Fruit fly (Drosophila melanogaster) whole organism, wandering third instar larva: ENCODE measurements around the gene CG10286.

Source experiments
- Abd-B ChIP-seq: fragments of >200 bp; optimal IDR thresholded peaks from 2 replicates; lab custom pipeline; 2017; ENCODE audit warnings: missing biosample characterization, missing genetic modification characterization
- Dfd ChIP-seq: fragments of >200 bp; optimal IDR thresholded peaks from 2 replicates; lab custom pipeline; 2017; ENCODE audit warnings: missing biosample characterization, missing genetic modification characterization
- Dif ChIP-seq: fragments of 200-275, 200-300 bp; sonication (Bioruptor generic); optimal IDR thresholded peaks from 2 replicates; lab custom pipeline; 2018; ENCODE audit warnings: missing biosample characterization, missing genetic modification characterization; ENCODE audit not compliant: partially characterized antibody
- GATAd ChIP-seq: sonication (Bioruptor generic); optimal IDR thresholded peaks from 2 replicates; lab custom pipeline; 2016; ENCODE audit warnings: missing biosample characterization, missing genetic modification characterization
- HLH106 ChIP-seq: fragments of 200-800 bp; optimal IDR thresholded peaks from 3 replicates; lab custom pipeline; 2019; ENCODE audit warnings: missing biosample characterization, mild to moderate bottlenecking, missing genetic modification characterization, moderate library complexity
- Hnf4 ChIP-seq: fragments of 200-800 bp; sonication (Bioruptor generic); optimal IDR thresholded peaks from 2 replicates; lab custom pipeline; 2016; ENCODE audit warnings: missing biosample characterization, mild to moderate bottlenecking, missing genetic modification characterization
- Hr78 ChIP-seq: fragments of >200 bp; optimal IDR thresholded peaks from 2 replicates; lab custom pipeline; 2017; ENCODE audit warnings: missing biosample characterization, missing genetic modification characterization
- Hr83 ChIP-seq: fragments of 200-300 bp; sonication (Bioruptor generic); optimal IDR thresholded peaks from 2 replicates; lab custom pipeline; 2016; ENCODE audit warnings: missing biosample characterization, mild to moderate bottlenecking, missing genetic modification characterization, moderate library complexity; ENCODE audit not compliant: poor library complexity, severe bottlenecking
- Jra ChIP-seq: sonication (Bioruptor generic); optimal IDR thresholded peaks from 2 replicates; lab custom pipeline; 2016; ENCODE audit warnings: missing biosample characterization, missing genetic modification characterization
- Mio ChIP-seq: sonication (Bioruptor generic); optimal IDR thresholded peaks from 2 replicates; lab custom pipeline; 2016; ENCODE audit warnings: missing biosample characterization, missing genetic modification characterization
- Myc ChIP-seq: fragments of >200 bp; optimal IDR thresholded peaks from 2 replicates; lab custom pipeline; 2017
- N ChIP-seq: fragments of >200 bp; optimal IDR thresholded peaks from 2 replicates; lab custom pipeline; 2018; ENCODE audit warnings: missing biosample characterization, missing external identifiers, missing genetic modification characterization
- OdsH ChIP-seq: fragments of 200-800 bp; sonication (Bioruptor generic); optimal IDR thresholded peaks from 2 replicates; lab custom pipeline; 2016; ENCODE audit warnings: missing biosample characterization, mild to moderate bottlenecking, missing genetic modification characterization
- Rel ChIP-seq, 2 experiments: fragments of 200-800 bp; sonication (Bioruptor generic) in 1 of 2; optimal IDR thresholded peaks; 2 replicates in 1 of 2; 3 replicates in 1 of 2; lab custom pipeline; 2016 to 2019; ENCODE audit warnings: mild to moderate bottlenecking in 2 of 2, missing biosample characterization in 2 of 2, missing genetic modification characterization in 2 of 2, moderate library complexity in 1 of 2
- Sp1 ChIP-seq: fragments of 200-800 bp; sonication (Bioruptor generic); optimal IDR thresholded peaks from 3 replicates; lab custom pipeline; 2019; ENCODE audit warnings: missing biosample characterization, mild to moderate bottlenecking, missing genetic modification characterization, moderate library complexity
- Vsx2 ChIP-seq: fragments of 200-300, 225-300 bp; sonication (Bioruptor generic); optimal IDR thresholded peaks from 2 replicates; lab custom pipeline; 2018; ENCODE audit warnings: missing biosample characterization, missing genetic modification characterization; ENCODE audit not compliant: partially characterized antibody
- br ChIP-seq: fragments of 200-800 bp; sonication (Bioruptor generic); optimal IDR thresholded peaks from 2 replicates; lab custom pipeline; 2016; ENCODE audit warnings: missing biosample characterization, missing genetic modification characterization
- dmrt93B ChIP-seq: fragments of 200-800 bp; sonication (Bioruptor generic); optimal IDR thresholded peaks from 2 replicates; lab custom pipeline; 2018; ENCODE audit warnings: missing biosample characterization, mild to moderate bottlenecking, missing genetic modification characterization
- dsf ChIP-seq: sonication (Bioruptor generic); optimal IDR thresholded peaks from 2 replicates; lab custom pipeline; 2016; ENCODE audit warnings: missing biosample characterization, missing genetic modification characterization, borderline replicate concordance
- ey ChIP-seq: fragments of 200-800 bp; sonication (Bioruptor generic); optimal IDR thresholded peaks from 2 replicates; lab custom pipeline; 2016; ENCODE audit warnings: missing biosample characterization, missing genetic modification characterization
- foxo ChIP-seq, 2 experiments: fragments of 200-800 bp; sonication (Bioruptor generic); optimal IDR thresholded peaks; 2 replicates in 1 of 2; 3 replicates in 1 of 2; lab custom pipeline; 2016 to 2017; ENCODE audit warnings: missing biosample characterization in 2 of 2, missing genetic modification characterization in 2 of 2
- fru ChIP-seq: fragments of 200-800 bp; sonication (Bioruptor generic); optimal IDR thresholded peaks from 3 replicates; lab custom pipeline; 2016; ENCODE audit warnings: missing biosample characterization, mild to moderate bottlenecking, missing genetic modification characterization
- h ChIP-seq: fragments of 200-800 bp; sonication (Bioruptor generic); optimal IDR thresholded peaks from 3 replicates; lab custom pipeline; 2016; ENCODE audit warnings: missing biosample characterization, mild to moderate bottlenecking, missing genetic modification characterization
- jim ChIP-seq: fragments of 175-275, 200-325 bp; sonication (Bioruptor generic); optimal IDR thresholded peaks from 2 replicates; lab custom pipeline; 2016; ENCODE audit warnings: missing biosample characterization, mild to moderate bottlenecking, missing genetic modification characterization
- lola ChIP-seq: fragments of >200 bp; optimal IDR thresholded peaks from 2 replicates; lab custom pipeline; 2017; ENCODE audit warnings: missing biosample characterization, missing genetic modification characterization
- pan ChIP-seq: fragments of >200 bp; optimal IDR thresholded peaks from 2 replicates; lab custom pipeline; 2017
- psq ChIP-seq: fragments of 200-800 bp; sonication (Bioruptor generic); optimal IDR thresholded peaks from 3 replicates; lab custom pipeline; 2017; ENCODE audit warnings: missing biosample characterization, mild to moderate bottlenecking, missing genetic modification characterization, moderate library complexity
- rgr ChIP-seq: fragments of 200-800 bp; sonication (Bioruptor generic); optimal IDR thresholded peaks from 3 replicates; lab custom pipeline; 2016; ENCODE audit warnings: missing biosample characterization, mild to moderate bottlenecking, missing genetic modification characterization
- sage ChIP-seq: fragments of 200-800 bp; sonication (Bioruptor generic); optimal IDR thresholded peaks from 2 replicates; lab custom pipeline; 2016; ENCODE audit warnings: missing biosample characterization, mild to moderate bottlenecking, missing genetic modification characterization
- woc ChIP-seq: sonication (Bioruptor generic); optimal IDR thresholded peaks from 2 replicates; lab custom pipeline; 2016; ENCODE audit warnings: missing biosample characterization, mild to moderate bottlenecking, missing genetic modification characterization

CG10286 gene

DNA sequence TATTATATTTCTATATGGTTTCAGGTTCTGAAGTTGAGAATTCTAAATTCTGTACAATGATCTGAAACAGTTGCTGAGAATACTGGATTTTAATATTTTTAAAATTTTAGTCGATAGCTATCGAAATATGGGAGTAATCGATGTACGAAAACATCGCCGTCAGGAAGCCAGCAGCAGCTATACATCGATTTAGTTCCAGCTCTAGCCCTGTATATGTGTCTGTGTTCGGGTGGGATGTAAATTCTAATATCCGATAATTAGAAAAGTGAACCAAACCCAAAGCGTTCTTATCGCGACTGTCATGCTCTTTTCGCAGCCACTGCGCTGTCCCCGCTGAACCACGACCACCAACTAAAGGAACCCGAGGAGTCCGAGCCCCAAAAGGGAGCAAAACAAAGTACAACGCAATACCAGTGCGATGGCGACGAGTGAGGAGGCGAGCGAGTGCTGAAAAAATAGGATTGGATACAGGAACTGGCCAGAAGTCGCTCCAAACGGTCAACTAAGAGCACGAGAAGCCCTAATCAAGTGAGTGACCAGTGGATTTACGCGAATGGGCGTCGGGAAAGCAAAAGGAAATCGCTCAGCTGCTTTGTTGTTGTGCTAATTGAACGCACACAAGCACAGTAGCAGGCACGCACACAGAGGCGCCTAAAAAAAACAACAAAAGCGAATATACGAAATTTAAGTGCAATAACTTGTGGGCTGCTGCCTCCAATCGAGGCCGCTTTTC lies 14.1 kb downstream of the CG10286 start, which contains the start of gene gzl:
TSS of gene gzl (plus strand) at position 182 of the 733 bp plus-strand sequence.
- TF ChIP-seq Jra (GFP tag; lab: Kevin White, UChicago), result peak; percentile 51
- TF ChIP-seq ey (GFP tag; lab: Kevin White, UChicago), result no peak
- peak; percentile 11 for TF ChIP-seq rgr (GFP tag; lab: Kevin White, UChicago)
- TF ChIP-seq HLH106 (tag; lab: Kevin White, UChicago), result no peak
- peak; percentile 51 for TF ChIP-seq N (GFP tag; lab: Kevin White, UChicago)
- TF ChIP-seq h, result peak; percentile 28
- TF ChIP-seq Hr83 (GFP tag; lab: Kevin White, UChicago), result peak; percentile 14
- TF ChIP-seq sage (GFP tag; lab: Kevin White, UChicago), result peak; percentile 17

- TF ChIP-seq fru (GFP tag; lab: Kevin White, UChicago), result no peak
- TF ChIP-seq Vsx2 (GFP tag; lab: Kevin White, UChicago), result no peak
- TF ChIP-seq Dif (GFP tag; lab: Kevin White, UChicago), result no peak
- no peak for TF ChIP-seq Hr78
- TF ChIP-seq psq (GFP tag; lab: Kevin White, UChicago), result no peak
- no peak for TF ChIP-seq Abd-B (GFP tag; lab: Kevin White, UChicago)
- no peak for TF ChIP-seq Rel (GFP tag; optimal IDR thresholded peaks at IDR 0.05; lab: Kevin White, UChicago)
- TF ChIP-seq Rel (tag; optimal IDR thresholded peaks at IDR 0.05; lab: Kevin White, UChicago), result no peak
- no peak for TF ChIP-seq Hnf4
- TF ChIP-seq woc, result no peak
- TF ChIP-seq dsf, result no peak
- TF ChIP-seq Mio, result no peak
- no peak for TF ChIP-seq Hr83 (GFP tag; lab: Kevin White, UChicago)
- TF ChIP-seq GATAd (GFP tag; lab: Kevin White, UChicago), result no peak
- no peak for TF ChIP-seq Sp1 (GFP tag; lab: Kevin White, UChicago)
- no peak for TF ChIP-seq N (GFP tag; lab: Kevin White, UChicago)
These were observed 14.7 kb downstream of the CG10286 start for dm6 chr3R:6383466-6383769.

DNA sequence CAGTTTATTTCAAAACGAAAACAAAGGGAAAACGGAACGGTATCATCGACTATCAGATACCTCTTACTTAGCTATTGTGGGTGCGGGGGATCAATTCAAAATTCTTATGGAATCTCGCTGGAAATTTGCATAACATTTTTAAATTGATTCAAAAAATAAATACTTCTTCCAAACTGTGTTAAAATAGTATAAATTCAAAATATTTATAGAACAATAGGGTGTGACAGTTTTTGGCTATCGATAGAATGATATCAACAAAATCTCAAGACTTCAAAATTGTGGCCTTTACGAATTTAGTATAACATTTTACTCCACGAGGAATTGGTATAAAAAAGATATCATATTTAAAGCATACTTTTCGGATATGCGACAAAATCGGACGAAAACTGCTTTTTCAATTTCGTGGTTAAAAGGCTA lies 19.7 kb downstream of the CG10286 start:
- TF ChIP-seq foxo (GFP tag; optimal IDR thresholded peaks at IDR 0.05; lab: Kevin White, UChicago), result peak in 1 of 2 experiments; percentile 7
- no peak for TF ChIP-seq fru (GFP tag; lab: Kevin White, UChicago)
- peak; percentile 20 for TF ChIP-seq Myc (lab: Kevin White, UChicago)
- peak; percentile 4 for TF ChIP-seq sage (GFP tag; lab: Kevin White, UChicago)
- peak; percentile 0 for TF ChIP-seq Hnf4

DNA sequence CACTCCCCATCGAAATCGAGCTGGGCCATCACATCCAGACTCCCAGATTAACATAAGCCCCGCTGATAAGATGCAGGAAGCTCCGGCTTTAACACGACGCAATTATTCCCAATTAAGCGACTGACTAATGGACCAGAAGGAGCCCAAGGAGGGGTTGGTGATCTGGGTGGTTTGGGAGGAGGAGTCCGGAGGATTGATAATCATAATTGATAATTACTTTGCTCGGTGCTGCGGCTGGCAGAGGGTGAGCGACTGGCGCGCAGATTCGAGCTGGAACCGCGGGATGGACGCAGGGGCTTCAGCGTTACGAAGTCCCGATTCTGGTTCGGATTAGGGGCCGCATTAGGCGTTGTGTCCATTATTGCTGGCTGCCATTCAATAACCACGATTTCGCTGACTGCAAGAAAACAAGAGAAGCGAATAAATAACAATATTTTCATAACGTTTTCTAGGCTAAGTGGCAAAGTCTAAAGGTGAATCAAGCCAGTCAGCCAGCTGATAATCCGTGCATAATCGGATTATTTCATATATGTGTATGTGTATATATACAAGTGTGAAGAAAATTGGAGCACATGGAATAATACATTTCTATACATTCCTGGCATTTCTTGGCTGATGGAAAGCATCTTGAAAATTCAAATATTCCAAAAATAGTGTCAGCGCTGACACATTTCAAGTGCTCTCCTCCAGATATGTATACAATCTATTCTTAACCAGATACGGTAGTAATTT lies 24.9 kb downstream of the CG10286 start:
- no peak for TF ChIP-seq HLH106 (tag; lab: Kevin White, UChicago)
- TF ChIP-seq Hr78, result no peak
- no peak for TF ChIP-seq jim (GFP tag; lab: Kevin White, UChicago)
- no peak for TF ChIP-seq rgr (GFP tag; lab: Kevin White, UChicago)
- no peak for TF ChIP-seq GATAd (GFP tag; lab: Kevin White, UChicago)
- TF ChIP-seq Mio, result no peak
- TF ChIP-seq pan (lab: Kevin White, UChicago), result no peak
- TF ChIP-seq dsf, result no peak

dm6 chr3R:6394247-6394522 lies 25.4 kb downstream of the CG10286 start:
- no peak for TF ChIP-seq Myc (lab: Kevin White, UChicago)
- no peak for TF ChIP-seq Abd-B (GFP tag; lab: Kevin White, UChicago)
- no peak for TF ChIP-seq jim (GFP tag; lab: Kevin White, UChicago)
- no peak for TF ChIP-seq Dfd
- TF ChIP-seq HLH106 (tag; lab: Kevin White, UChicago), result no peak
- no peak for TF ChIP-seq fru (GFP tag; lab: Kevin White, UChicago)
- no peak for TF ChIP-seq pan (lab: Kevin White, UChicago)
- no peak for TF ChIP-seq rgr (GFP tag; lab: Kevin White, UChicago)
- TF ChIP-seq lola (GFP tag; lab: Kevin White, UChicago), result no peak
- TF ChIP-seq dmrt93B, result no peak
- TF ChIP-seq Mio, result no peak
- no peak for TF ChIP-seq Rel (GFP tag; optimal IDR thresholded peaks at IDR 0.05; lab: Kevin White, UChicago)
- no peak for TF ChIP-seq Rel (tag; optimal IDR thresholded peaks at IDR 0.05; lab: Kevin White, UChicago)
- no peak for TF ChIP-seq OdsH (GFP tag; lab: Kevin White, UChicago)
- TF ChIP-seq foxo (GFP tag; optimal IDR thresholded peaks at IDR 0.05; lab: Kevin White, UChicago), result no peak
- no peak for TF ChIP-seq br (GFP tag; lab: Kevin White, UChicago)
- TF ChIP-seq Hr83 (GFP tag; lab: Kevin White, UChicago), result no peak
- no peak for TF ChIP-seq ey (GFP tag; lab: Kevin White, UChicago)
- no peak for TF ChIP-seq psq (GFP tag; lab: Kevin White, UChicago)
- no peak for TF ChIP-seq Sp1 (GFP tag; lab: Kevin White, UChicago)
- TF ChIP-seq woc, result no peak
